Worm (Caenorhabditis elegans): ENCODE data around the gene K01D12.20.

The K01D12.20 gene

ce11 chrV:12421360-12421759 lies 20.7 kb upstream of the K01D12.20 start:
- TF ChIP-seq repo-1 (tag; optimal IDR thresholded peaks at IDR 0.05), result no peak
- TF ChIP-seq rpc-1 (optimal IDR thresholded peaks at IDR 0.05), result no peak
- no peak for TF ChIP-seq rpc-1 (tag; optimal IDR thresholded peaks at IDR 0.05)
- no peak for TF ChIP-seq nhr-80 (tag; optimal IDR thresholded peaks at IDR 0.05)
- no peak for TF ChIP-seq C06A6.2 (GFP tag; conservative IDR thresholded peaks at IDR 0.05)
- TF ChIP-seq F57C9.4 (tag; optimal IDR thresholded peaks at IDR 0.05), result no peak
- no peak for TF ChIP-seq ceh-79 (tag; optimal IDR thresholded peaks at IDR 0.05)
- TF ChIP-seq atf-7 (tag; optimal IDR thresholded peaks at IDR 0.05), result no peak
- TF ChIP-seq aptf-3 (GFP tag; IDR thresholded peaks at IDR 0.05), result no peak
- TF ChIP-seq nhr-27 (tag; optimal IDR thresholded peaks at IDR 0.05), result no peak
- no peak for TF ChIP-seq ztf-25 (GFP tag; IDR thresholded peaks at IDR 0.05)
- no peak for TF ChIP-seq Y56A3A.18 (GFP tag; IDR thresholded peaks at IDR 0.05)
- no peak for TF ChIP-seq dox-1 (GFP tag; IDR thresholded peaks at IDR 0.05)
- TF ChIP-seq snpc-1.1 (tag; optimal IDR thresholded peaks at IDR 0.05; ENCODE audit: insufficient read depth), result no peak
- TF ChIP-seq ets-4 (GFP tag; optimal IDR thresholded peaks at IDR 0.05), result no peak
- TF ChIP-seq B0336.3 (GFP tag; IDR thresholded peaks at IDR 0.05), result no peak

ce11 chrV:12420843-12421242 lies 20.2 kb upstream of the K01D12.20 start, which contains the start of gene C54D10.4:
Gene C54D10.4 (minus strand): TSS chrV:12420943.
- no peak for TF ChIP-seq zim-3 (tag; optimal IDR thresholded peaks at IDR 0.05)
- TF ChIP-seq Y53G8AR.9 (GFP tag; conservative IDR thresholded peaks at IDR 0.05), result no peak
- TF ChIP-seq snpc-4 (GFP tag; optimal IDR thresholded peaks at IDR 0.05), result no peak
- TF ChIP-seq snpc-4 (tag; optimal IDR thresholded peaks at IDR 0.05), result no peak
- no peak for TF ChIP-seq attf-5 (GFP tag; optimal IDR thresholded peaks at IDR 0.05)
- no peak for TF ChIP-seq mel-28 (tag; optimal IDR thresholded peaks at IDR 0.05; ENCODE audit: borderline replicate concordance)

DNA sequence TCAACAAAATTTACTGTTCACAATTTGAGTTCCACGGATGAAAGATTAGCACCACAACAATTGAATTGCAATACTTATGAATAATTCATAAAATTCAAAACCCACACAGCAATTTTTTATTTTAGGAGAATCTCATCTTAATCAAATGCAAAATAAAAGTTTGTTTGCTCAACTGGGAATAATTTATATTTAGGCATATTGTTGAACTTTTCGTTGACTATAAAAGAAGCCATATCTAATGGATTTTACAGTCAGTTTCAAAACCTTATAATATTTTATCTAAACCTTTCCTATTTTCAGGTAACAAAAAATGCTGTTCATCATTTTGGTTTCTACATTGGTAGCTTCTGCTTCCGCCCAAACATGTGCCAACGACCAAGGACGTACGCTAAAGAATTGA lies 17.7 kb upstream of the K01D12.20 start, which contains the start of gene C54D10.3:
TSS of gene C54D10.3 (plus strand) at position 301 of the 400 bp plus-strand sequence.
- TF ChIP-seq rpc-1 (optimal IDR thresholded peaks at IDR 0.05) (no peak), rpc-1 (tag; optimal IDR thresholded peaks at IDR 0.05) (no peak), madf-6 (GFP tag; IDR thresholded peaks at IDR 0.05) (no peak)

DNA sequence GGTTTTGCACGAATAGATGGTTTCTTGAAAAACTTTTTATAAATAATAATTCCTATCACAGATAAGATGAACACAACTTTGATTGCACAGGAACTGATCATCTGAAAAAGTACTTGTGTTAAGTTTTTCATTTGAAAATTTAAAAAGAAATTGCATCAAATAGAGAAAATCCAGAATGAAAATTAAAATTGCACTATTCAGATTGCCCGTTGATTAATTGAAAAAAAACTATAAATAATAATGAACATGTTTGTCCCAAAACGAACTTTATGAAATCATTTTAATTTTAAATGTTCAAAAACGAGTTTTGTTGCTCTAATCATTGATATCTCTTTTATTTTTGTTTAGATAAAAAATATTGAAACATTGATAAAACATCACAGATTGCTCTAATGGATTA lies 16.7 kb upstream of the K01D12.20 start, which contains the start of gene cdr-3:
TSS of gene cdr-3 (minus strand) at position 101 of the 400 bp plus-strand sequence.
- no peak for TF ChIP-seq pbrm-1 (GFP tag; IDR thresholded peaks at IDR 0.05)
- no peak for TF ChIP-seq T07F8.4 (tag; optimal IDR thresholded peaks at IDR 0.05)
- no peak for TF ChIP-seq attf-6 (GFP tag; IDR thresholded peaks at IDR 0.05)
- no peak for TF ChIP-seq snpc-3.4 (tag; optimal IDR thresholded peaks at IDR 0.05)
- no peak for TF ChIP-seq bed-1 (GFP tag; IDR thresholded peaks at IDR 0.05)
- no peak for TF ChIP-seq Y95B8A.8 (GFP tag; IDR thresholded peaks at IDR 0.05)
- TF ChIP-seq hmg-1.2 (GFP tag; IDR thresholded peaks at IDR 0.05), result no peak
- TF ChIP-seq sptf-2 (GFP tag; optimal IDR thresholded peaks at IDR 0.05), result no peak
- no peak for TF ChIP-seq nfyb-1 (GFP tag; IDR thresholded peaks at IDR 0.05)
- TF ChIP-seq ama-1 (optimal IDR thresholded peaks at IDR 0.05), result no peak
- TF ChIP-seq ama-1 (GFP tag; optimal IDR thresholded peaks at IDR 0.05), result no peak
- no peak for TF ChIP-seq lin-54 (GFP tag; optimal IDR thresholded peaks at IDR 0.05)
- TF ChIP-seq snpc-1.1 (tag; optimal IDR thresholded peaks at IDR 0.05; ENCODE audit: insufficient read depth), result no peak
- TF ChIP-seq lag-1 (GFP tag; IDR thresholded peaks at IDR 0.05), result no peak
- TF ChIP-seq ceh-100 (GFP tag; IDR thresholded peaks at IDR 0.05), result no peak
- no peak for TF ChIP-seq nhr-80 (tag; optimal IDR thresholded peaks at IDR 0.05)
- no peak for TF ChIP-seq ceh-91 (GFP tag; IDR thresholded peaks at IDR 0.05)
- TF ChIP-seq unc-62 (GFP tag; optimal IDR thresholded peaks at IDR 0.05), result no peak

Measured in whole organism, young adult.